Worm (Caenorhabditis elegans) whole organism, late embryonic: ENCODE measurements around the gene C18A11.1.

ENCODE experiments used
- C38D4.7 ChIP-seq: fragments of 200-800 bp; sonication (Bioruptor generic); optimal IDR thresholded peaks from 2 replicates; lab custom pipeline; 2018; ENCODE audit warnings: mild to moderate bottlenecking, missing genetic modification characterization, moderate library complexity, missing compliant biosample characterization
- F13H6.1 ChIP-seq: sonication (generic microtip); optimal IDR thresholded peaks from 2 replicates; lab custom pipeline; 2016; ENCODE audit warnings: missing genetic modification characterization, missing compliant biosample characterization
- K02D7.2 ChIP-seq: sonication (generic microtip); optimal IDR thresholded peaks from 2 replicates; lab custom pipeline; 2017; ENCODE audit warnings: mild to moderate bottlenecking, missing genetic modification characterization, missing compliant biosample characterization
- K09A11.1 ChIP-seq: sonication (generic microtip); optimal IDR thresholded peaks from 2 replicates; lab custom pipeline; 2017; ENCODE audit warnings: antibody characterized with exemption, mild to moderate bottlenecking, missing genetic modification characterization, missing compliant biosample characterization; ENCODE audit not compliant: insufficient read depth
- ahr-1 ChIP-seq: sonication (generic microtip); optimal IDR thresholded peaks from 2 replicates; lab custom pipeline; 2016; ENCODE audit warnings: missing genetic modification characterization, missing compliant biosample characterization
- ceh-18 ChIP-seq: sonication (generic microtip); optimal IDR thresholded peaks from 2 replicates; lab custom pipeline; 2016; ENCODE audit warnings: missing genetic modification characterization, missing compliant biosample characterization
- ceh-19 ChIP-seq: fragments of 200-800 bp; sonication (Bioruptor generic); optimal IDR thresholded peaks from 2 replicates; lab custom pipeline; 2018; ENCODE audit warnings: mild to moderate bottlenecking, missing genetic modification characterization, missing compliant biosample characterization
- ceh-2 ChIP-seq: sonication (generic microtip); optimal IDR thresholded peaks from 2 replicates; lab custom pipeline; 2016; ENCODE audit warnings: missing genotype, missing genetic modification characterization, missing compliant biosample characterization
- ceh-31 ChIP-seq: sonication (generic microtip); optimal IDR thresholded peaks from 2 replicates; lab custom pipeline; 2016; ENCODE audit warnings: missing genetic modification characterization, missing compliant biosample characterization
- ceh-34 ChIP-seq: sonication (generic microtip); optimal IDR thresholded peaks from 2 replicates; lab custom pipeline; 2016; ENCODE audit warnings: mild to moderate bottlenecking, missing genetic modification characterization, missing compliant biosample characterization
- ceh-45 ChIP-seq: fragments of 200-800 bp; sonication (Bioruptor generic); IDR thresholded peaks from 2 replicates; pipeline ENCODE4 v1.3.6; 2022; ENCODE audit warnings: missing genetic modification reagents, missing genetic modification characterization, missing compliant biosample characterization
- ceh-48 ChIP-seq: sonication (generic microtip); optimal IDR thresholded peaks from 2 replicates; lab custom pipeline; 2016; ENCODE audit warnings: missing genetic modification characterization, inconsistent platforms, missing compliant biosample characterization
- ceh-6 ChIP-seq: fragments of 200-800 bp; sonication (Bioruptor generic); optimal IDR thresholded peaks from 2 replicates; lab custom pipeline; 2018; ENCODE audit warnings: mild to moderate bottlenecking, missing genetic modification characterization, missing compliant biosample characterization
- ceh-9 ChIP-seq: sonication (generic microtip); optimal IDR thresholded peaks from 2 replicates; lab custom pipeline; 2016; ENCODE audit warnings: mild to moderate bottlenecking, missing genetic modification characterization, inconsistent platforms, missing compliant biosample characterization
- che-1 ChIP-seq: sonication (generic microtip); optimal IDR thresholded peaks from 2 replicates; lab custom pipeline; 2016; ENCODE audit warnings: mild to moderate bottlenecking, missing genetic modification characterization, missing compliant biosample characterization
- dmd-4 ChIP-seq: sonication (generic microtip); optimal IDR thresholded peaks from 2 replicates; lab custom pipeline; 2016; ENCODE audit warnings: borderline replicate concordance, missing genetic modification characterization, missing compliant biosample characterization
- elt-4 ChIP-seq: sonication (generic microtip); optimal IDR thresholded peaks from 2 replicates; lab custom pipeline; 2016; ENCODE audit warnings: missing genetic modification characterization, missing compliant biosample characterization
- ets-4 ChIP-seq: sonication (generic microtip); optimal IDR thresholded peaks from 2 replicates; lab custom pipeline; 2016; ENCODE audit warnings: missing genetic modification characterization, missing compliant biosample characterization
- eyg-1 ChIP-seq: sonication (generic microtip); optimal IDR thresholded peaks from 2 replicates; lab custom pipeline; 2016; ENCODE audit warnings: missing genotype, missing genetic modification characterization, missing compliant biosample characterization
- fax-1 ChIP-seq: sonication (generic microtip); optimal IDR thresholded peaks from 2 replicates; lab custom pipeline; 2016; ENCODE audit warnings: missing genotype, missing genetic modification characterization, missing compliant biosample characterization
- fkh-10 ChIP-seq: fragments of 150-350 bp; optimal IDR thresholded peaks from 2 replicates; lab custom pipeline; 2014; ENCODE audit warnings: missing biosample characterization, missing genetic modification reagents, missing genetic modification characterization
- fkh-6 ChIP-seq: sonication (generic microtip); optimal IDR thresholded peaks from 2 replicates; lab custom pipeline; 2016; ENCODE audit warnings: missing genetic modification characterization, missing compliant biosample characterization
- gmeb-2 ChIP-seq: sonication (generic microtip); optimal IDR thresholded peaks from 2 replicates; lab custom pipeline; 2016; ENCODE audit warnings: missing genetic modification characterization, inconsistent platforms, missing compliant biosample characterization
- hlh-13 ChIP-seq: fragments of 200-800 bp; sonication (Bioruptor generic); optimal IDR thresholded peaks from 2 replicates; lab custom pipeline; 2018; ENCODE audit warnings: mild to moderate bottlenecking, missing genetic modification characterization, missing compliant biosample characterization
- hlh-30 ChIP-seq: sonication (generic microtip); optimal IDR thresholded peaks from 2 replicates; lab custom pipeline; 2017; ENCODE audit warnings: antibody characterized with exemption, missing genetic modification characterization, missing compliant biosample characterization; ENCODE audit not compliant: insufficient read depth
- hlh-6 ChIP-seq: sonication (generic microtip); optimal IDR thresholded peaks from 2 replicates; lab custom pipeline; 2016; ENCODE audit warnings: missing genotype, missing genetic modification characterization, missing compliant biosample characterization
- hlh-8 ChIP-seq: sonication (generic microtip); optimal IDR thresholded peaks from 2 replicates; lab custom pipeline; 2016; ENCODE audit warnings: missing genotype, missing genetic modification characterization, missing compliant biosample characterization
- lin-11 ChIP-seq: fragments of 200-800 bp; sonication (Bioruptor generic); optimal IDR thresholded peaks from 2 replicates; lab custom pipeline; 2018; ENCODE audit warnings: mild to moderate bottlenecking, missing genetic modification characterization, missing compliant biosample characterization
- madf-2 ChIP-seq: sonication (generic microtip); optimal IDR thresholded peaks from 2 replicates; lab custom pipeline; 2017; ENCODE audit warnings: missing genetic modification characterization, missing compliant biosample characterization
- mec-3 ChIP-seq: sonication (generic microtip); optimal IDR thresholded peaks from 2 replicates; lab custom pipeline; 2016; ENCODE audit warnings: borderline replicate concordance, missing genetic modification characterization, missing compliant biosample characterization
- nhr-11 ChIP-seq: fragments of 150-350 bp; optimal IDR thresholded peaks from 2 replicates; lab custom pipeline; 2014; ENCODE audit warnings: missing biosample characterization, missing genetic modification characterization
- odd-2 ChIP-seq: sonication (generic microtip); optimal IDR thresholded peaks from 2 replicates; lab custom pipeline; 2017; ENCODE audit warnings: antibody characterized with exemption, mild to moderate bottlenecking, missing genetic modification characterization, missing compliant biosample characterization
- pag-3 ChIP-seq: sonication (generic microtip); optimal IDR thresholded peaks from 2 replicates; lab custom pipeline; 2016; ENCODE audit warnings: missing compliant biosample characterization, missing genetic modification characterization, borderline replicate concordance
- pat-9 ChIP-seq: fragments of 200-800 bp; sonication (Bioruptor generic); optimal IDR thresholded peaks from 2 replicates; lab custom pipeline; 2018; ENCODE audit warnings: mild to moderate bottlenecking, missing genetic modification characterization, moderate library complexity, missing compliant biosample characterization
- pha-2 ChIP-seq: sonication (generic microtip); optimal IDR thresholded peaks from 2 replicates; lab custom pipeline; 2017; ENCODE audit warnings: mild to moderate bottlenecking, missing genetic modification characterization, missing compliant biosample characterization
- pha-4 ChIP-seq: fragments of 150-350 bp; optimal IDR thresholded peaks from 2 replicates; lab custom pipeline; 2018; ENCODE audit warnings: missing biosample characterization, missing genetic modification reagents, missing genetic modification characterization
- pqm-1 ChIP-seq: sonication (generic microtip); optimal IDR thresholded peaks from 2 replicates; lab custom pipeline; 2016; ENCODE audit warnings: missing genetic modification characterization, missing compliant biosample characterization
- pros-1 ChIP-seq: fragments of 150-350 bp; optimal IDR thresholded peaks from 2 replicates; lab custom pipeline; 2014; ENCODE audit warnings: missing biosample characterization, missing genetic modification reagents, missing genetic modification characterization
- sdc-2 ChIP-seq: sonication (generic microtip); optimal IDR thresholded peaks from 2 replicates; lab custom pipeline; 2016; ENCODE audit warnings: missing genotype, missing genetic modification characterization, missing compliant biosample characterization
- sox-2 ChIP-seq: fragments of 200-800 bp; sonication (Bioruptor generic); IDR thresholded peaks from 2 replicates; pipeline ENCODE4 v1.3.6; 2022; ENCODE audit warnings: missing genetic modification reagents, missing genetic modification characterization, missing compliant biosample characterization
- sox-4 ChIP-seq: sonication (generic microtip); optimal IDR thresholded peaks from 2 replicates; lab custom pipeline; 2017; ENCODE audit warnings: mild to moderate bottlenecking, missing genetic modification characterization, inconsistent platforms, missing compliant biosample characterization
- syd-9 ChIP-seq: sonication (generic microtip); optimal IDR thresholded peaks from 2 replicates; lab custom pipeline; 2016; ENCODE audit warnings: mild to moderate bottlenecking, missing genetic modification characterization, moderate library complexity, missing compliant biosample characterization
- tbx-2 ChIP-seq: sonication (generic microtip); optimal IDR thresholded peaks from 2 replicates; lab custom pipeline; 2016; ENCODE audit warnings: missing genetic modification characterization, missing compliant biosample characterization
- tbx-7 ChIP-seq: sonication (generic microtip); optimal IDR thresholded peaks from 2 replicates; lab custom pipeline; 2016; ENCODE audit warnings: missing genotype, missing genetic modification characterization, missing compliant biosample characterization
- ttx-3 ChIP-seq: sonication (generic microtip); optimal IDR thresholded peaks from 2 replicates; lab custom pipeline; 2016; ENCODE audit warnings: missing genetic modification reagents, missing genetic modification characterization, missing compliant biosample characterization
- unc-55 ChIP-seq: sonication (generic microtip); optimal IDR thresholded peaks from 2 replicates; lab custom pipeline; 2017; ENCODE audit warnings: missing biosample characterization, missing genetic modification reagents, missing genetic modification characterization
- unc-86 ChIP-seq: sonication (generic microtip); optimal IDR thresholded peaks from 2 replicates; lab custom pipeline; 2016; ENCODE audit warnings: missing genetic modification characterization, missing compliant biosample characterization
- ztf-16 ChIP-seq: sonication (generic microtip); optimal IDR thresholded peaks from 2 replicates; lab custom pipeline; 2017; ENCODE audit warnings: missing genetic modification characterization, missing compliant biosample characterization

C18A11.1 gene

ce11 chrX:8026709-8027108 is 42.4 kb upstream of the C18A11.1 start:
- TF ChIP-seq C38D4.7 (GFP tag; lab: Kevin White, UChicago) (no peak), ceh-31 (tag; lab: Kevin White, UChicago) (no peak), tbx-2 (no peak), syd-9 (tag; lab: Kevin White, UChicago) (no peak), gmeb-2 (tag; lab: Kevin White, UChicago) (no peak), ceh-19 (GFP tag; lab: Kevin White, UChicago) (no peak), ceh-48 (no peak), elt-4 (no peak), hlh-6 (no peak), odd-2 (no peak)

ce11 chrX:8027509-8027908 is 41.6 kb upstream of the C18A11.1 start:
- TF ChIP-seq tbx-7 (tag; lab: Kevin White, UChicago) (no peak), ceh-6 (GFP tag; lab: Kevin White, UChicago) (no peak), F13H6.1 (no peak), pat-9 (no peak), che-1 (tag; lab: Kevin White, UChicago) (no peak), nhr-11 (tag; lab: Kevin White, UChicago) (no peak), lin-11 (tag; lab: Kevin White, UChicago) (no peak), ceh-18 (tag; lab: Kevin White, UChicago) (no peak), pha-4 (no peak), hlh-6 (no peak), pqm-1 (tag; lab: Kevin White, UChicago) (no peak), ceh-45 (GFP tag; lab: Robert Waterston, UW) (no peak), unc-86 (tag; lab: Kevin White, UChicago) (no peak), sdc-2 (tag; lab: Kevin White, UChicago) (no peak), sox-2 (GFP tag; lab: Robert Waterston, UW) (no peak), fax-1 (tag; lab: Kevin White, UChicago) (no peak), eyg-1 (tag; lab: Kevin White, UChicago) (no peak)

- TF ChIP-seq odd-2 (no peak), F13H6.1 (peak; percentile 26), ahr-1 (no peak), ttx-3 (no peak), sdc-2 (tag; lab: Kevin White, UChicago) (peak; percentile 66), ceh-19 (GFP tag; lab: Kevin White, UChicago) (no peak), pha-2 (tag; lab: Kevin White, UChicago) (no peak), hlh-30 (peak; percentile 63), unc-55 (GFP tag; lab: Kevin White, UChicago) (no peak), K09A11.1 (no peak), lin-11 (tag; lab: Kevin White, UChicago) (no peak), ceh-2 (tag; lab: Kevin White, UChicago) (no peak), fkh-6 (tag; lab: Kevin White, UChicago) (no peak), pros-1 (no peak), fax-1 (tag; lab: Kevin White, UChicago) (no peak), ceh-48 (peak; percentile 35), ceh-34 (peak; percentile 31), hlh-8 (tag; lab: Kevin White, UChicago) (no peak), fkh-10 (no peak), ztf-16 (tag; lab: Kevin White, UChicago) (no peak), K02D7.2 (no peak), sox-2 (GFP tag; lab: Robert Waterston, UW) (no peak), ceh-9 (tag; lab: Kevin White, UChicago) (no peak), mec-3 (tag; lab: Kevin White, UChicago) (no peak), dmd-4 (tag; lab: Kevin White, UChicago) (no peak), pag-3 (tag; lab: Kevin White, UChicago) (no peak), ets-4 (tag; lab: Kevin White, UChicago) (no peak), pat-9 (no peak), madf-2 (tag; lab: Kevin White, UChicago) (no peak), gmeb-2 (tag; lab: Kevin White, UChicago) (no peak), syd-9 (tag; lab: Kevin White, UChicago) (no peak), elt-4 (no peak), hlh-13 (GFP tag; lab: Kevin White, UChicago) (no peak), sox-4 (tag; lab: Kevin White, UChicago) (no peak)
Measured at ce11 chrX:8029080-8029479, 40.0 kb upstream of the C18A11.1 start, which contains the start of gene C34D10.1. Gene C34D10.1, plus strand, starts transcription at chrX:8029479.
